Worm (Caenorhabditis elegans): ENCODE results near the gene rnp-1.

Gene rnp-1

ce11 chrV:12190943-12191569 is 1.0 kb upstream of the rnp-1 start, which contains the start of gene dpy-30 (continued):
- TF ChIP-seq Y95B8A.8 (GFP tag; IDR thresholded peaks at IDR 0.05) (no peak), attf-3 (GFP tag; conservative IDR thresholded peaks at IDR 0.05) (peak; percentile 67), ztf-25 (GFP tag; IDR thresholded peaks at IDR 0.05) (no peak), ztf-6 (GFP tag; IDR thresholded peaks at IDR 0.05) (no peak)

ce11 chrV:12194275-12194674 is 2.2 kb downstream of the rnp-1 start, which contains the start of gene ogdh-2:
ogdh-2 (plus strand) TSS chrV:12194507.
- TF ChIP-seq ztf-26 (tag; optimal IDR thresholded peaks at IDR 0.05) (no peak), fkh-3 (tag; optimal IDR thresholded peaks at IDR 0.05) (no peak), Y53G8AR.9 (GFP tag; conservative IDR thresholded peaks at IDR 0.05) (0 out of 2 replicates have a peak, but pooled peaks have one; percentile 14), Y95B8A.8 (GFP tag; IDR thresholded peaks at IDR 0.05) (0 out of 2 replicates have a peak, but pooled peaks have one; percentile 7), ets-4 (GFP tag; optimal IDR thresholded peaks at IDR 0.05) (no peak), nhr-179 (tag; optimal IDR thresholded peaks at IDR 0.05) (no peak)

ce11 chrV:12195845-12196244 is 3.8 kb downstream of the rnp-1 start, which contains the start of gene ZK836.3:
ZK836.3 (minus strand) TSS chrV:12195945.
- no peak for TF ChIP-seq madf-3 (GFP tag; IDR thresholded peaks at IDR 0.05)
- TF ChIP-seq dpff-1 (tag; optimal IDR thresholded peaks at IDR 0.05), result no peak
- no peak for TF ChIP-seq egl-18 (GFP tag; IDR thresholded peaks at IDR 0.05)
- TF ChIP-seq ztf-22 (GFP tag; optimal IDR thresholded peaks at IDR 0.05), result no peak
- TF ChIP-seq ztf-28 (GFP tag; IDR thresholded peaks at IDR 0.05), result no peak
- TF ChIP-seq madf-8 (GFP tag; conservative IDR thresholded peaks at IDR 0.05), result no peak
- no peak for TF ChIP-seq ztf-6 (GFP tag; IDR thresholded peaks at IDR 0.05)
- TF ChIP-seq tbp1 (GFP tag; optimal IDR thresholded peaks at IDR 0.05), result no peak
- TF ChIP-seq Y67H2A.10 (GFP tag; conservative IDR thresholded peaks at IDR 0.05), result no peak
- TF ChIP-seq nhr-120 (GFP tag; IDR thresholded peaks at IDR 0.05), result no peak
- TF ChIP-seq hrde-1 (tag; optimal IDR thresholded peaks at IDR 0.05; ENCODE audit: borderline replicate concordance), result no peak
- TF ChIP-seq F10E7.11 (tag; optimal IDR thresholded peaks at IDR 0.05), result no peak

ce11 chrV:12196659-12197058 is 4.6 kb downstream of the rnp-1 start:
- TF ChIP-seq hrde-1 (tag; optimal IDR thresholded peaks at IDR 0.05; ENCODE audit: borderline replicate concordance), result no peak
- TF ChIP-seq ets-4 (GFP tag; optimal IDR thresholded peaks at IDR 0.05), result no peak
- TF ChIP-seq ztf-6 (GFP tag; IDR thresholded peaks at IDR 0.05), result no peak
- TF ChIP-seq Y56A3A.18 (GFP tag; IDR thresholded peaks at IDR 0.05), result no peak
- no peak for TF ChIP-seq K11D2.4 (GFP tag; IDR thresholded peaks at IDR 0.05)
- no peak for TF ChIP-seq F57A8.1 (GFP tag; optimal IDR thresholded peaks at IDR 0.05)
- TF ChIP-seq mel-28 (tag; optimal IDR thresholded peaks at IDR 0.05; ENCODE audit: borderline replicate concordance), result no peak
- no peak for TF ChIP-seq aptf-2 (GFP tag; conservative IDR thresholded peaks at IDR 0.05)
- TF ChIP-seq fkh-3 (tag; optimal IDR thresholded peaks at IDR 0.05), result no peak
- TF ChIP-seq madf-6 (GFP tag; IDR thresholded peaks at IDR 0.05), result no peak
- TF ChIP-seq ceh-40 (GFP tag; IDR thresholded peaks at IDR 0.05), result no peak
- no peak for TF ChIP-seq rcor-1 (GFP tag; IDR thresholded peaks at IDR 0.05)
- no peak for TF ChIP-seq nhr-90 (tag; optimal IDR thresholded peaks at IDR 0.05)
- no peak for TF ChIP-seq zfh-2 (GFP tag; conservative IDR thresholded peaks at IDR 0.05)
- TF ChIP-seq atf-7 (tag; optimal IDR thresholded peaks at IDR 0.05), result no peak
- no peak for TF ChIP-seq sptf-2 (GFP tag; optimal IDR thresholded peaks at IDR 0.05)
- TF ChIP-seq ceh-100 (GFP tag; IDR thresholded peaks at IDR 0.05), result no peak
